Worm (Caenorhabditis elegans) whole organism, L4 larva: ENCODE data around the gene F46E10.2.

ENCODE experiments used
- ama-1 ChIP-seq: fragments of 150-350 bp; optimal IDR thresholded peaks from 2 replicates; lab custom pipeline; 2014; ENCODE audit warnings: inconsistent platforms, mixed read lengths
- attf-4 ChIP-seq: sonication (generic microtip); optimal IDR thresholded peaks from 3 replicates; lab custom pipeline; 2017; ENCODE audit warnings: missing biosample characterization, missing genetic modification characterization
- ceh-82 ChIP-seq: sonication (generic microtip); optimal IDR thresholded peaks from 2 replicates; lab custom pipeline; 2017; ENCODE audit warnings: missing biosample characterization, missing genetic modification characterization
- egl-27 ChIP-seq: sonication (generic microtip); optimal IDR thresholded peaks from 3 replicates; lab custom pipeline; 2017; ENCODE audit warnings: missing biosample characterization, missing genetic modification reagents, missing genetic modification characterization
- hif-1 ChIP-seq, 2 experiments: sonication (generic microtip); optimal IDR thresholded peaks; 2 replicates each; lab custom pipeline; 2016 to 2017; ENCODE audit warnings: missing compliant biosample characterization in 2 of 2, missing genetic modification characterization in 2 of 2, missing genetic modification reagents in 2 of 2, missing genotype in 2 of 2, mild to moderate bottlenecking in 1 of 2
- mdl-1 ChIP-seq, 2 experiments: fragments of 150-350 bp in 1 of 2; sonication (generic microtip) in 1 of 2; optimal IDR thresholded peaks; 2 replicates each; lab custom pipeline; 2014 to 2017; ENCODE audit warnings: missing biosample characterization in 2 of 2, missing genetic modification characterization in 2 of 2
- nhr-10 ChIP-seq: fragments of 150-350 bp; optimal IDR thresholded peaks from 2 replicates; lab custom pipeline; 2014; ENCODE audit warnings: missing biosample characterization, missing genetic modification characterization
- nhr-25 ChIP-seq: sonication (generic microtip); optimal IDR thresholded peaks from 2 replicates; lab custom pipeline; 2017; ENCODE audit warnings: missing genetic modification characterization, mild to moderate bottlenecking, missing compliant biosample characterization, antibody characterized with exemption, moderate library complexity, borderline replicate concordance; ENCODE audit not compliant: insufficient read depth
- nhr-28 ChIP-seq: fragments of 150-350 bp; optimal IDR thresholded peaks from 2 replicates; lab custom pipeline; 2014; ENCODE audit warnings: missing biosample characterization, missing genetic modification characterization
- pha-4 ChIP-seq, 2 experiments: fragments of 150-350 bp in 1 of 2; fragments of 200-800 bp in 1 of 2; sonication (Bioruptor generic) in 1 of 2; IDR thresholded peaks in 1 of 2; optimal IDR thresholded peaks in 1 of 2; 2 replicates each; pipeline versions ENCODE4 v1.3.6 to Lab custom; 2014 to 2022; ENCODE audit warnings: missing genetic modification characterization in 2 of 2, missing genetic modification reagents in 2 of 2, missing biosample characterization in 1 of 2, missing compliant biosample characterization in 1 of 2
- snpc-4 ChIP-seq: fragments of 150-350 bp; optimal IDR thresholded peaks from 2 replicates; lab custom pipeline; 2014; ENCODE audit warnings: missing biosample characterization, missing genetic modification characterization
- unc-130 ChIP-seq: sonication (generic microtip); optimal IDR thresholded peaks from 2 replicates; lab custom pipeline; 2016; ENCODE audit warnings: missing genetic modification reagents, missing genetic modification characterization, missing compliant biosample characterization
- ztf-11 ChIP-seq: fragments of 150-350 bp; optimal IDR thresholded peaks from 2 replicates; lab custom pipeline; 2014; ENCODE audit warnings: missing biosample characterization, missing genetic modification characterization

- TF ChIP-seq hif-1 (tag; optimal IDR thresholded peaks at IDR 0.05; lab: Kevin White, UChicago) = no peak
- no peak for TF ChIP-seq ama-1 (lab: Kevin White, UChicago)
- TF ChIP-seq ceh-82 (tag; lab: Kevin White, UChicago) = no peak
- no peak for TF ChIP-seq mdl-1 (tag; optimal IDR thresholded peaks at IDR 0.05; lab: Kevin White, UChicago)
- no peak for TF ChIP-seq nhr-25 (tag; lab: Kevin White, UChicago)
- no peak for TF ChIP-seq snpc-4
- TF ChIP-seq unc-130 (GFP tag; lab: Kevin White, UChicago) = no peak
- no peak for TF ChIP-seq attf-4 (tag; lab: Kevin White, UChicago)
- peak; percentile 23 for TF ChIP-seq nhr-28 (tag; lab: Kevin White, UChicago)
- no peak for TF ChIP-seq nhr-10
- TF ChIP-seq egl-27 (tag; lab: Kevin White, UChicago) = no peak
- no peak for TF ChIP-seq pha-4 (GFP tag; IDR thresholded peaks at IDR 0.05; lab: Robert Waterston, UW)
- no peak for TF ChIP-seq pha-4 (tag; optimal IDR thresholded peaks at IDR 0.05; lab: Kevin White, UChicago)
- no peak for TF ChIP-seq ztf-11 (tag; lab: Kevin White, UChicago)
These were observed 17.1 kb upstream of the F46E10.2 start for ce11 chrV:6503158-6503557.
